Worm (Caenorhabditis elegans) whole organism, dauer: ENCODE data around the gene ZK550.6.

Experiments
- unc-62 ChIP-seq: sonication (generic microtip); optimal IDR thresholded peaks from 2 replicates; lab custom pipeline; 2017; ENCODE audit warnings: missing biosample characterization, missing genetic modification reagents, missing genetic modification characterization

ZK550.6 gene

DNA sequence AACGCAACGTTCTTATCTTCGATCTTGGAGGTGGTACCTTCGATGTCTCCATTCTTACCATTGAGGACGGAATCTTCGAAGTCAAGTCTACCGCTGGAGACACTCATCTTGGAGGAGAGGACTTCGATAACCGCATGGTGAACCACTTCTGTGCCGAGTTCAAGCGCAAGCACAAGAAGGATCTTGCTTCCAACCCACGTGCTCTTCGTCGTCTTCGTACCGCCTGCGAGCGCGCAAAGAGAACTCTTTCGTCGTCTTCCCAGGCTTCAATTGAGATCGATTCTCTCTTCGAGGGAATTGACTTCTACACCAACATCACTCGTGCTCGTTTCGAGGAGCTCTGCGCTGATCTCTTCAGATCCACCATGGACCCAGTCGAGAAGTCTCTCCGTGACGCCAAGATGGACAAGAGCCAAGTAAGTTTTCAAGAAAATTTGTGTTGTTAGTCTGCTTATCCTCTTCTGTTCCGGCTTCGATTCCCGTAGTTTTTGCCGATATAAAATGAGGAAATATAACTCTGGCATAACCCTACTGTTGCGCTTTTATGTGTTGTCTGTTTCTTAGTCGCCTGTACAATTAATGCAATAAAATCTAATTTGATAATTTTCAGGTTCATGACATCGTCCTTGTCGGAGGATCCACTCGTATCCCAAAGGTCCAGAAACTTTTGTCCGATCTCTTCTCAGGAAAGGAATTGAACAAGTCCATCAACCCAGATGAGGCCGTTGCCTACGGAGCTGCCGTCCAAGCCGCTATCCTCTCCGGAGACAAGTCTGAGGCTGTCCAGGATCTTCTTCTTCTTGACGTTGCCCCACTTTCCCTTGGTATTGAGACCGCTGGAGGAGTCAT lies 17.5 kb upstream of the ZK550.6 start:
- TF ChIP-seq unc-62 = no peak

DNA sequence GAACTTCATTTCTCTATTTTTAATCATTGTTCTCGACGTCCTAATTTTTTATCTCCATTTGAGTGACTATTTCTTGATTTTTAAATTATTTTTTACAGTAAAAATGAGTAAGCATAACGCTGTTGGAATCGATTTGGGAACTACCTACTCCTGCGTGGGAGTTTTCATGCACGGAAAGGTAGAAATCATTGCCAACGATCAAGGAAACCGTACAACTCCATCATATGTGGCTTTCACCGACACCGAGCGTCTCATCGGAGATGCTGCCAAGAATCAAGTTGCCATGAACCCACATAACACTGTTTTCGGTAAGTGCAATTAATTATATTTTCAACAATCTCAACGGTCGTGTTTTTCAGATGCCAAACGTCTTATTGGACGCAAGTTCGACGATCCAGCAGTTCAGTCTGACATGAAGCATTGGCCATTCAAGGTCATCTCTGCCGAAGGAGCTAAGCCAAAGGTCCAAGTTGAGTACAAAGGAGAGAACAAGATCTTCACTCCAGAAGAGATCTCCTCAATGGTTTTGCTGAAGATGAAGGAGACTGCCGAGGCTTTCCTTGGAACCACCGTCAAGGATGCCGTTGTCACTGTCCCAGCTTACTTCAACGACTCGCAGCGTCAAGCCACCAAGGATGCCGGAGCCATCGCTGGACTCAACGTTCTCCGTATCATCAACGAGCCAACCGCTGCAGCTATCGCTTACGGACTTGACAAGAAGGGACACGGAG lies 16.7 kb upstream of the ZK550.6 start, which contains the start of gene hsp-1:
hsp-1 (plus strand) TSS at position 99 of the 731 bp plus-strand sequence.
- no peak for TF ChIP-seq unc-62

DNA sequence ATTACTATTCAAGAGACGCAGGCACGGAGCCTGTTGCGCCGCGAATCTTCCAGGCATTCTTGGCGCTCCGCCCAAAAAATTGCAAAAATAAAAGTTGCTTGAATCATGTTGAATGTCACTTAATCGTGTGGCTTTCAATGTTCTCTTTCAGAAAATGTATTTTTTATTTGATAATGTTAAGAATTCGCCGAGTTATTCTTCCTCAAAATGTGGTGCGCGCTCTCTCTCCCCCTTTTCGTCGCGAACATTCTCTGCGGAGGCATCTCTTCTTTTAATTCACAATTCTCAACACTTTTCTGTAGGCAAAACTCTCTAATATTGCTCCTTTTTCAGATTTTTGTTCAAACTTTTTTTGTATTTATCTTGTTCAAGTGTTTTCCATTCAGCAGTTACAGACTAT lies 16.1 kb upstream of the ZK550.6 start:
- no peak for TF ChIP-seq unc-62

ce11 chrIV:17277459-17278173 lies 15.3 kb upstream of the ZK550.6 start:
- TF ChIP-seq unc-62 = no peak

- no peak for TF ChIP-seq unc-62
Observed at ce11 chrIV:17276705-17277458, 14.6 kb upstream of the ZK550.6 start, which contains the start of gene clec-196. Gene clec-196 (plus strand): TSS chrIV:17276956.

DNA sequence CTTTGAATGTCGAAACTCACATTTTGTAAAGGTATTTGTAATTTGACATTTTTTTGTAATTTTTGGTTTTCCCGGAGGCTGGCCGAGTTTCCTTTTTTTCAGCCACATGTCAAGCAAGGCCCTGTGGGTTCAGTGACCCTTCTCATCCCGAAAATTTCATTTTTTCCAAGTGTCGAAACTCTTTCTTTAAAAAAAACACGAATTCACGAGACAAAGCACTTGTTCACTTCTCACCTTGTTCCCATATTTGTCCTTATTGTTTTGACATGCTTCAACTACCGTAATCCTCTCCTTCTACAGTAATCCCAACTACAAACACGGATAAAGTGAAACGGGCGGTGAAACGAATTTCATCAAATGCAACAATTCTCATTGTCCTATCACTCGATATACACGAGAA lies 13.0 kb upstream of the ZK550.6 start, which contains the start of gene lhfp-4:
lhfp-4 (plus strand) TSS at position 301 of the 400 bp plus-strand sequence.
- TF ChIP-seq unc-62 = no peak

DNA sequence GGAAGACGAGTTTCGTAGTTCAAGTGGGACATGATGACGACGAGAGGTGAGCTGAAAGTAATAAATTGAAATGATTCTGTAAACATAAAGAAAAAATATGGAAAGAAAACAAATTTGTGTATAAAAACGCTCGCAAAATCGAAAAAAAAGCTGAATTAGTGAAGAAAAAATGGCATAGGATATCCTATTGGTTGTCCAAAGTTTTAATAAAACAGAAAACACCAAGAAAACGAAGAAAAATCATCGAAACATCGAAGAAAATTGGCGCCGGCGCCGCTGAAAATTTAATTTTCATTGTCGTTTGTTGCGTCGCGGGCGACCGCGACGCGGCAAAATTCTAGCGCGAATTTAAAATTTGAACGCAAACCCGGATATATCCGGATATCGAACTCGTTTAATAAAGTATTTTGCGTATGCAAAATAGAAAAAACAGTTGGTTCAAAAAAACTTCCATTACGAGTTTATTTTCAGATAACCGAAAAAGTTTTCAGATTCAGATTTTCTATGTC lies 11.4 kb upstream of the ZK550.6 start, which contains the start of gene gln-5:
gln-5 (minus strand) TSS at position 51 of the 509 bp plus-strand sequence.
- no peak for TF ChIP-seq unc-62

DNA sequence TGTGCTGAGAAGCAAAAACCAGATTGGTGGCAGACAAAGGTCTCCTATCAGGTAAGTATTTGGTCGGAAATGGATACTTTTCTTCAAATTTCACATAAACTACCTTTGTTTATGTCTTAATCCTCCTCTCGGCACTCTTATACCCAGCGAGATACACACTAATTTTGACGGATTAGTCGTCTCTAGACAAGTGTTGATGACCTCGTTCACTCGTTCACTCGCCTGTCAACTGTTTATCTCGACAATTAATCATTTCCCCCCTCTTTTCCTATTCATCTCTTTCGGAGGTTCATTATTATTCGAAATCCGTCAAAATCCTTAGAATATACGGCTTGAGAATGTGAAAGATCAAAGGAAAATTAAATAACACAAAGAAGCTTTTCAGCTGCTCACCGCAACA lies 7.4 kb upstream of the ZK550.6 start:
- no peak for TF ChIP-seq unc-62

DNA sequence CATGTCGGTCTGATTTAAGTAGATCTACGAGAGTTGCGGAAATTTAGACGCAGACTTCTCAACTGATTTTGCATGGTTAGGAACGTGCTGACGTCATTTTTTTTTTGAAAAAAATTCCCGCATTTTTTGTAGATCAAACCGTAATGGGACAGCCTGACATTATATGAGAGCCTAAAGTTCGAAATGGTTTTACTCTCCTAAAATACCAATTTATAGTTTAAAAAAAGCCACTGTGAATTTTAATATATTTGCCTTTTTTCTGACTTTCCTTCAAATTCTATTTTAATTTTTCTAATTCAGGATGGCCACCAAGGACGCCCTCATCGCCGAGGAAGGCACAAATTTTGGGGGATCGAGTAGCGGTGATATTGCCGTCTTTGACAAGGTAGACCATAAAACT lies 6.8 kb upstream of the ZK550.6 start, which contains the start of gene atgp-1:
atgp-1 (plus strand) TSS at position 301 of the 400 bp plus-strand sequence.
- no peak for TF ChIP-seq unc-62

DNA sequence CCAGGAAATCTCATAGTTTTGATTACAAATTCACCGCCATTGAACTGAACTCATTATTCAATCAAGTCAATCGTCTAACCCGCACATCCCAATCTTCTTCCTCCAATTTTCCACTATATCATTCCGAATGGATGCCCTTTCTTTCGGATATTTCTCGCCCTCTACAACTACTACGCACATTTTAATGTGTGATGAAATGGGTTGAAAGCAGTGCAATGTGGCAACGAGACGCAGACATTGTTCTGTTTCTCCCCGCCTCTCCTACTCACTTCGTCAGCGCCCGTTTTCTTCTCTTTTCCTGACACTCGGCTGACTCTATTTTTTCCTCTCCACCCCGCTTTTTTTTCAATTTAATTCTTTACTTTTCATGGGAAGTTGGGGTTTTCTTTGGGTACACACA lies 6.3 kb upstream of the ZK550.6 start:
- no peak for TF ChIP-seq unc-62

ce11 chrIV:17268069-17268468 lies 5.8 kb upstream of the ZK550.6 start:
- TF ChIP-seq unc-62 = no peak

- TF ChIP-seq unc-62 = no peak
Observed at ce11 chrIV:17267304-17267891, 5.1 kb upstream of the ZK550.6 start.

ce11 chrIV:17265716-17266115 lies 3.4 kb upstream of the ZK550.6 start:
- no peak for TF ChIP-seq unc-62

ce11 chrIV:17265279-17265678 lies 3.0 kb upstream of the ZK550.6 start, which contains the start of gene str-187:
Gene str-187 (plus strand): TSS chrIV:17265579.
- no peak for TF ChIP-seq unc-62

DNA sequence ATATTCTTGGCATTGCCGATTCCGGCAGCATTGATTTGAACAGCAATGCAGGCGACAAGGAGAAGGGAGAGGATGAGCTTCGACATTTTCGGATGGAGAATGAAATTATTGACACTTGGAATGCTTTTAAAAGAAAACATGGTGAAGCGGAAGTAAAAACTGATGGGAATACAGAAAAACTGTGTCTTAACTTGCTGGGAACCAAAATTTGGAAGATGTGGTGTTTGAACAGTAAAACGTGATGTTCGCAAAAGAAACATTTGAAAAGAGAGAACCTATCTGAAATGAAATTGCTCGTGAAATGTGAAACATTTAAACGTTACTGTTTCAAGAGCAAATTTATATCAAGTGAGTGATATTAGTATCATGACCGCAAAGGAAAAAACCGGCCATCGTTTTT lies 2.4 kb upstream of the ZK550.6 start, which contains the start of gene F26D10.13:
F26D10.13 (minus strand) TSS at position 101 of the 400 bp plus-strand sequence.
- TF ChIP-seq unc-62 = no peak
